Worm (Caenorhabditis elegans) whole organism, mixed stage, embryonic: ENCODE measurements around the gene Y71H2AM.25.

Experiments used
- M03D4.4 ChIP-seq: sonication (generic microtip); optimal IDR thresholded peaks from 2 replicates; lab custom pipeline; 2017; ENCODE audit warnings: mild to moderate bottlenecking, missing genetic modification characterization, missing compliant biosample characterization
- bed-3 ChIP-seq: fragments of 200-800 bp; sonication (Bioruptor generic); optimal IDR thresholded peaks from 3 replicates; lab custom pipeline; 2018; ENCODE audit warnings: mild to moderate bottlenecking, missing genetic modification characterization, moderate library complexity, missing compliant biosample characterization
- blmp-1 ChIP-seq: fragments of 150-350 bp; optimal IDR thresholded peaks from 2 replicates; lab custom pipeline; 2014; ENCODE audit warnings: missing biosample characterization, missing genetic modification characterization
- ceh-43 ChIP-seq: fragments of 200-800 bp; sonication (Bioruptor generic); optimal IDR thresholded peaks from 2 replicates; lab custom pipeline; 2018; ENCODE audit warnings: mild to moderate bottlenecking, missing genetic modification characterization, moderate library complexity, missing compliant biosample characterization
- ceh-83 ChIP-seq: fragments of 200-800 bp; sonication (Bioruptor generic); optimal IDR thresholded peaks from 2 replicates; lab custom pipeline; 2018; ENCODE audit warnings: mild to moderate bottlenecking, missing genetic modification characterization, missing compliant biosample characterization
- ces-1 ChIP-seq: fragments of 150-350 bp; optimal IDR thresholded peaks from 2 replicates; lab custom pipeline; 2014; ENCODE audit warnings: missing biosample characterization, missing genetic modification reagents, missing genetic modification characterization
- cnd-1 ChIP-seq: fragments of 200-800 bp; sonication (Bioruptor generic); optimal IDR thresholded peaks from 2 replicates; lab custom pipeline; 2018; ENCODE audit warnings: mild to moderate bottlenecking, missing genetic modification characterization, missing compliant biosample characterization
- drap-1 ChIP-seq: fragments of 200-800 bp; sonication (Bioruptor generic); optimal IDR thresholded peaks from 3 replicates; lab custom pipeline; 2018; ENCODE audit warnings: mild to moderate bottlenecking, missing genetic modification characterization, missing compliant biosample characterization
- elt-1 ChIP-seq: sonication (generic microtip); optimal IDR thresholded peaks from 2 replicates; lab custom pipeline; 2017; ENCODE audit warnings: missing genetic modification characterization, mild to moderate bottlenecking, missing compliant biosample characterization, antibody characterized with exemption, moderate library complexity, borderline replicate concordance; ENCODE audit not compliant: insufficient read depth
- elt-3 ChIP-seq: fragments of 150-350 bp; optimal IDR thresholded peaks from 2 replicates; lab custom pipeline; 2014; ENCODE audit warnings: missing biosample characterization, missing genetic modification characterization
- flh-1 ChIP-seq: fragments of 200-800 bp; sonication (Bioruptor generic); optimal IDR thresholded peaks from 2 replicates; lab custom pipeline; 2018; ENCODE audit warnings: mild to moderate bottlenecking, missing genetic modification characterization, moderate library complexity, missing compliant biosample characterization
- hlh-1 ChIP-seq: fragments of 150-350 bp; optimal IDR thresholded peaks from 2 replicates; lab custom pipeline; 2014; ENCODE audit warnings: missing biosample characterization, missing genetic modification reagents, missing genetic modification characterization
- lin-13 ChIP-seq: fragments of 150-350 bp; optimal IDR thresholded peaks from 2 replicates; lab custom pipeline; 2014; ENCODE audit warnings: missing biosample characterization, missing genetic modification characterization
- lin-32 ChIP-seq: fragments of 200-800 bp; sonication (Bioruptor generic); optimal IDR thresholded peaks from 2 replicates; lab custom pipeline; 2018; ENCODE audit warnings: mild to moderate bottlenecking, missing genetic modification characterization, missing compliant biosample characterization
- lsy-2 ChIP-seq: fragments of 150-350 bp; optimal IDR thresholded peaks from 2 replicates; lab custom pipeline; 2014; ENCODE audit warnings: missing biosample characterization, missing genetic modification characterization
- mab-5 ChIP-seq: fragments of 150-350 bp; optimal IDR thresholded peaks from 2 replicates; lab custom pipeline; 2014; ENCODE audit warnings: missing biosample characterization, missing genetic modification characterization
- mep-1 ChIP-seq: fragments of 150-350 bp; optimal IDR thresholded peaks from 2 replicates; lab custom pipeline; 2017; ENCODE audit warnings: missing biosample characterization, missing genetic modification reagents, missing genetic modification characterization, inconsistent platforms
- mls-2 ChIP-seq: sonication (generic microtip); optimal IDR thresholded peaks from 2 replicates; lab custom pipeline; 2016; ENCODE audit warnings: mild to moderate bottlenecking, missing genetic modification characterization, moderate library complexity, missing compliant biosample characterization
- nhr-12 ChIP-seq: fragments of 150-350 bp; optimal IDR thresholded peaks from 2 replicates; lab custom pipeline; 2014; ENCODE audit warnings: missing biosample characterization, missing genetic modification characterization
- nhr-2 ChIP-seq: fragments of 150-350 bp; optimal IDR thresholded peaks from 2 replicates; lab custom pipeline; 2014; ENCODE audit warnings: missing biosample characterization, missing genetic modification characterization
- nhr-237 ChIP-seq: fragments of 150-350 bp; optimal IDR thresholded peaks from 2 replicates; lab custom pipeline; 2014; ENCODE audit warnings: missing biosample characterization, missing genetic modification characterization
- nhr-28 ChIP-seq: fragments of 150-350 bp; optimal IDR thresholded peaks from 2 replicates; lab custom pipeline; 2014; ENCODE audit warnings: missing biosample characterization, missing genetic modification characterization
- nhr-76 ChIP-seq: sonication (generic microtip); optimal IDR thresholded peaks from 2 replicates; lab custom pipeline; 2017; ENCODE audit warnings: missing biosample characterization, missing genetic modification characterization
- pha-4 ChIP-seq: fragments of 150-350 bp; optimal IDR thresholded peaks from 2 replicates; lab custom pipeline; 2018; ENCODE audit warnings: missing biosample characterization, missing genetic modification reagents, missing genetic modification characterization
- sem-2 ChIP-seq: fragments of 200-800 bp; sonication (Bioruptor generic); optimal IDR thresholded peaks from 2 replicates; lab custom pipeline; 2018; ENCODE audit warnings: mild to moderate bottlenecking, missing genetic modification characterization, missing compliant biosample characterization
- snpc-4 ChIP-seq: fragments of 150-350 bp; optimal IDR thresholded peaks from 2 replicates; lab custom pipeline; 2014; ENCODE audit warnings: missing biosample characterization, missing genetic modification characterization
- sptf-1 ChIP-seq: sonication (generic microtip); optimal IDR thresholded peaks from 2 replicates; lab custom pipeline; 2017; ENCODE audit warnings: mild to moderate bottlenecking, missing genetic modification characterization, moderate library complexity, missing compliant biosample characterization
- tbx-8 ChIP-seq: fragments of 200-800 bp; sonication (Bioruptor generic); optimal IDR thresholded peaks from 2 replicates; lab custom pipeline; 2018; ENCODE audit warnings: mild to moderate bottlenecking, missing genetic modification characterization, moderate library complexity, missing compliant biosample characterization
- unc-120 ChIP-seq: sonication (generic microtip); optimal IDR thresholded peaks from 2 replicates; lab custom pipeline; 2017; ENCODE audit warnings: missing genetic modification characterization, missing compliant biosample characterization; ENCODE audit not compliant: poor library complexity, severe bottlenecking
- unc-39 ChIP-seq: fragments of 150-350 bp; optimal IDR thresholded peaks from 2 replicates; lab custom pipeline; 2014; ENCODE audit warnings: missing biosample characterization, missing genetic modification characterization
- unc-62 ChIP-seq: fragments of 150-350 bp; optimal IDR thresholded peaks from 2 replicates; lab custom pipeline; 2014; ENCODE audit warnings: missing biosample characterization, missing genetic modification reagents, missing genetic modification characterization
- zip-8 ChIP-seq: fragments of 150-350 bp; optimal IDR thresholded peaks from 2 replicates; lab custom pipeline; 2014; ENCODE audit warnings: missing biosample characterization, missing genetic modification characterization
- ztf-11 ChIP-seq: fragments of 150-350 bp; optimal IDR thresholded peaks from 2 replicates; lab custom pipeline; 2014; ENCODE audit warnings: missing biosample characterization, missing genetic modification characterization

Gene Y71H2AM.25

ce11 chrIII:2770752-2771151 is 31.5 kb upstream of the Y71H2AM.25 start:
- TF ChIP-seq pha-4 (tag; lab: Kevin White, UChicago): no peak
- no peak for TF ChIP-seq snpc-4 (tag; lab: Kevin White, UChicago)
- TF ChIP-seq lin-32: no peak
- TF ChIP-seq mep-1 (tag; lab: Kevin White, UChicago): no peak
- no peak for TF ChIP-seq nhr-76
- TF ChIP-seq unc-62 (GFP tag; lab: Kevin White, UChicago): no peak
- TF ChIP-seq ceh-43 (GFP tag; lab: Kevin White, UChicago): no peak
- no peak for TF ChIP-seq flh-1 (GFP tag; lab: Kevin White, UChicago)
- no peak for TF ChIP-seq blmp-1 (tag; lab: Kevin White, UChicago)
- TF ChIP-seq ztf-11 (tag; lab: Kevin White, UChicago): no peak
- TF ChIP-seq elt-1: no peak
- TF ChIP-seq sptf-1 (tag; lab: Kevin White, UChicago): no peak
- TF ChIP-seq zip-8 (tag; lab: Kevin White, UChicago): no peak
- no peak for TF ChIP-seq hlh-1 (tag; lab: Kevin White, UChicago)
- no peak for TF ChIP-seq lin-13 (tag; lab: Kevin White, UChicago)
- no peak for TF ChIP-seq unc-120 (tag; lab: Kevin White, UChicago)
- TF ChIP-seq lsy-2 (tag; lab: Kevin White, UChicago): no peak
- TF ChIP-seq nhr-237 (tag; lab: Kevin White, UChicago): no peak
- TF ChIP-seq bed-3 (GFP tag; lab: Kevin White, UChicago): no peak
- TF ChIP-seq mls-2: no peak

ce11 chrIII:2778655-2779054 is 23.6 kb upstream of the Y71H2AM.25 start, which contains the start of gene laf-1:
Gene laf-1 (minus strand): TSS chrIII:2779053.
- TF ChIP-seq cnd-1 (tag; lab: Kevin White, UChicago) (no peak), lsy-2 (tag; lab: Kevin White, UChicago) (no peak), nhr-2 (tag; lab: Kevin White, UChicago) (no peak), ces-1 (GFP tag; lab: Kevin White, UChicago) (no peak), flh-1 (GFP tag; lab: Kevin White, UChicago) (no peak), blmp-1 (tag; lab: Kevin White, UChicago) (no peak), unc-120 (tag; lab: Kevin White, UChicago) (no peak), snpc-4 (tag; lab: Kevin White, UChicago) (no peak), sptf-1 (tag; lab: Kevin White, UChicago) (no peak), tbx-8 (GFP tag; lab: Kevin White, UChicago) (no peak), ceh-83 (GFP tag; lab: Kevin White, UChicago) (no peak), nhr-12 (no peak), pha-4 (tag; lab: Kevin White, UChicago) (no peak), mls-2 (no peak)

DNA sequence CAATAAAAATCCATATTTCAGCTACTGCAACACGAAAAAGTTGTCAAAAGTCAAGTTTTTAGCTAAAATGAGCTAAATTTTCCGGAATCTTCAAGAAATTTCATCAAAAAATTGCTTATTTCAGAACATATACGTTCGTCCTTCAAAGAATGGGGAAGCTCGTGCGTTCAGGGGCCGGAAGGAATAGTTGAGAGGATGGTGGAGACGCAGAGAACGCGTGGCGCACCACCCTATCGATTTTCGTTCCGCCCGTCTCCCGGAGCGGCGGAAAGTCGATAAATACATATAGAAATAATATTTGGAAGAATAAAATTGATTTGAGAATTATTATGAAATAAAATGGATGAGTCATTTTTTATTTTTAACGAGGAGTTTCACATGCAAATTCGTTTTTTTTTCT is 22.0 kb upstream of the Y71H2AM.25 start:
- no peak for TF ChIP-seq cnd-1 (tag; lab: Kevin White, UChicago)
- TF ChIP-seq ces-1 (GFP tag; lab: Kevin White, UChicago): peak; percentile 17

DNA sequence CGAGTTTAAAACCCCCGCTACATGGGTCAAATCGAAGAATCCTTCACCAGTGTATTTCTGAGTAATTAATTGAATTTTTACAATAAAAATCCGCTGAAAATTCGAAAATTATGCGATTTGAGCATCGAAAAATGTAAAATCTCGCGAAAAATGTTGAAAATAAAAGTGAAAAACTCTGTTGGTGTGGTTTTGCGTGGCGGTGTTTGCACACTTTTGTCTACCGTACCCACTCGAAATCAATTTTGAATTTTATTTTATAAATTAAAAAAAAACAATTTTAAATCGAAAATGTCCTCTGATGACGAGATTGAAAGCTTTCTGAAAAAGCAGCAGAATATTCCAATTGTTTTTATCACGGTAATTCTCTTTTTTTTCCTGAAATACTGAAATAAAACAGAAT is 21.5 kb upstream of the Y71H2AM.25 start, which contains the start of gene Y71H2AM.6:
Gene Y71H2AM.6 (plus strand): TSS at position 264 of the 400 bp plus-strand sequence.
- TF ChIP-seq blmp-1 (tag; lab: Kevin White, UChicago) (no peak), sem-2 (GFP tag; lab: Kevin White, UChicago) (no peak), elt-3 (tag; lab: Kevin White, UChicago) (no peak), nhr-12 (no peak), elt-1 (no peak), M03D4.4 (no peak), snpc-4 (tag; lab: Kevin White, UChicago) (no peak), nhr-237 (tag; lab: Kevin White, UChicago) (peak; percentile 21), lsy-2 (tag; lab: Kevin White, UChicago) (peak; percentile 98), ces-1 (GFP tag; lab: Kevin White, UChicago) (peak; percentile 79), drap-1 (GFP tag; lab: Kevin White, UChicago) (no peak), mab-5 (tag; lab: Kevin White, UChicago) (no peak), ceh-83 (GFP tag; lab: Kevin White, UChicago) (no peak)

DNA sequence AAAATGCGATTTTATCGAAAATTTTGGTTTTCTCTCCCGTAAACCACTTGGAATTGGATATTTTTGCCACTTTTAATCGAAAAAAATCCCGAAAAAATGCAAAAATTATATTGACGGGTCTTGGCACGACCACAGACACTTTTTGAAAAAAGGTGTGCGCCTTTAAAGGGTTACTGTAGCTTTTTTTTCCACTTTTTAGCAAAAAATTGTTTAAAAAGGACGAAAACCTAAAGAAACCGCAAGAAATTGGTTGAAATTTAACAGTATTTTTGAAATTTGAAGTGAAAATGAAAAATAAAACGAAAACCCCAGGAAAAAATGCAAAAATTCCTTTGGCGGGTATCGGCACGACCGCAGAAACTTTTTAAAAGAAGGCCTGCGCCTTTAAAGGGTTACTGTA is 20.4 kb upstream of the Y71H2AM.25 start:
- TF ChIP-seq pha-4 (tag; lab: Kevin White, UChicago) (no peak), unc-39 (tag; lab: Kevin White, UChicago) (no peak), sptf-1 (tag; lab: Kevin White, UChicago) (no peak), mab-5 (tag; lab: Kevin White, UChicago) (no peak), nhr-28 (no peak), unc-120 (tag; lab: Kevin White, UChicago) (no peak), blmp-1 (tag; lab: Kevin White, UChicago) (no peak), lin-32 (no peak), drap-1 (GFP tag; lab: Kevin White, UChicago) (no peak), lin-13 (tag; lab: Kevin White, UChicago) (no peak), mls-2 (no peak)
